Fruit fly (Drosophila melanogaster) whole organism, embryonic: ENCODE measurements around the gene f-cup.
A peak's percentile ranks its signal among the peaks of the same experiment; 100 is the strongest.

Source experiments
- Ada2b ChIP-seq: fragments of 200-800 bp; sonication (Bioruptor generic); IDR thresholded peaks from 2 replicates; pipeline ENCODE4 v1.3.6; 2022; ENCODE audit warnings: missing biosample characterization, missing genetic modification characterization
- Adf1 ChIP-seq: fragments of 200-800 bp; sonication (Bioruptor generic); IDR thresholded peaks from 2 replicates; pipeline ENCODE4 v1.3.6; 2022; ENCODE audit warnings: missing biosample characterization, missing genetic modification characterization
- Aef1 ChIP-seq: fragments of 200-800 bp; sonication (Bioruptor generic); IDR thresholded peaks from 3 replicates; pipeline ENCODE4 v1.3.6; 2022; ENCODE audit warnings: missing biosample characterization, missing genetic modification characterization
- Atf6 ChIP-seq: fragments of 200-800 bp; sonication (Bioruptor generic); IDR thresholded peaks from 2 replicates; pipeline ENCODE4 v1.3.6; 2022; ENCODE audit warnings: missing biosample characterization, missing genetic modification characterization
- B-H2 ChIP-seq: fragments of 200-800 bp; sonication (Bioruptor generic); optimal IDR thresholded peaks from 2 replicates; lab custom pipeline; 2018; ENCODE audit warnings: missing biosample characterization, mild to moderate bottlenecking, missing genetic modification characterization
- Blimp-1 ChIP-seq: fragments of 200-800 bp; sonication (Bioruptor generic); optimal IDR thresholded peaks from 3 replicates; lab custom pipeline; 2018; ENCODE audit warnings: missing biosample characterization, missing genetic modification characterization, mild to moderate bottlenecking, moderate library complexity, missing genetic modification reagents
- BtbVII ChIP-seq: fragments of 200-800 bp; sonication (Bioruptor generic); optimal IDR thresholded peaks from 3 replicates; lab custom pipeline; 2017; ENCODE audit warnings: missing biosample characterization, mild to moderate bottlenecking, missing genetic modification characterization
- CG10431 ChIP-seq: fragments of 200-800 bp; sonication (Bioruptor generic); optimal IDR thresholded peaks from 3 replicates; lab custom pipeline; 2018; ENCODE audit warnings: missing biosample characterization, mild to moderate bottlenecking, missing genetic modification characterization
- CG13624 ChIP-seq: fragments of 200-800 bp; sonication (Bioruptor generic); optimal IDR thresholded peaks from 2 replicates; lab custom pipeline; 2016; ENCODE audit warnings: missing biosample characterization, missing genetic modification characterization
- CG13894 ChIP-seq: fragments of 200-800 bp; sonication (Bioruptor generic); optimal IDR thresholded peaks from 3 replicates; lab custom pipeline; 2018; ENCODE audit warnings: missing biosample characterization, mild to moderate bottlenecking, missing genetic modification characterization, moderate library complexity
- CG1603 ChIP-seq: fragments of 200-800 bp; sonication (Bioruptor generic); optimal IDR thresholded peaks from 2 replicates; lab custom pipeline; 2019; ENCODE audit warnings: missing biosample characterization, mild to moderate bottlenecking, missing genetic modification characterization, moderate library complexity
- CG1647 ChIP-seq: fragments of 200-800 bp; sonication (Bioruptor generic); optimal IDR thresholded peaks from 3 replicates; lab custom pipeline; 2016; ENCODE audit warnings: missing biosample characterization, missing genetic modification characterization
- CG17912 ChIP-seq: fragments of 200-800 bp; sonication (Bioruptor generic); optimal IDR thresholded peaks from 2 replicates; lab custom pipeline; 2018; ENCODE audit warnings: missing biosample characterization, mild to moderate bottlenecking, missing genetic modification characterization
- CG30431 ChIP-seq: fragments of 200-800 bp; sonication (Bioruptor generic); optimal IDR thresholded peaks from 2 replicates; lab custom pipeline; 2017; ENCODE audit warnings: missing biosample characterization, missing genetic modification characterization
- CG3065 ChIP-seq: fragments of 200-800 bp; sonication (Bioruptor generic); optimal IDR thresholded peaks from 2 replicates; lab custom pipeline; 2016; ENCODE audit warnings: missing biosample characterization, missing genetic modification characterization
- CG31224 ChIP-seq: fragments of 200-800 bp; sonication (Bioruptor generic); IDR thresholded peaks from 2 replicates; pipeline ENCODE4 v1.3.6; 2022; ENCODE audit warnings: missing biosample characterization, missing genetic modification characterization
- CG3407 ChIP-seq: fragments of 200-800 bp; sonication (Bioruptor generic); optimal IDR thresholded peaks from 2 replicates; lab custom pipeline; 2018; ENCODE audit warnings: missing biosample characterization, mild to moderate bottlenecking, missing genetic modification characterization
- CG4707 ChIP-seq: fragments of 200-800 bp; sonication (Bioruptor generic); optimal IDR thresholded peaks from 2 replicates; lab custom pipeline; 2018; ENCODE audit warnings: missing biosample characterization, mild to moderate bottlenecking, missing genetic modification characterization, moderate library complexity
- CG7271 ChIP-seq: fragments of 200-800 bp; sonication (Bioruptor generic); optimal IDR thresholded peaks from 2 replicates; lab custom pipeline; 2018; ENCODE audit warnings: missing biosample characterization, mild to moderate bottlenecking, missing genetic modification characterization, moderate library complexity
- CG7372 ChIP-seq: fragments of 200-800 bp; sonication (Bioruptor generic); IDR thresholded peaks from 2 replicates; pipeline ENCODE4 v1.3.6; 2022; ENCODE audit warnings: missing biosample characterization, missing genetic modification characterization
- CG7928 ChIP-seq: fragments of 200-800 bp; sonication (Bioruptor generic); optimal IDR thresholded peaks from 2 replicates; lab custom pipeline; 2017; ENCODE audit warnings: missing biosample characterization, mild to moderate bottlenecking, missing genetic modification characterization
- CG7963 ChIP-seq: fragments of 200-800 bp; sonication (Bioruptor generic); IDR thresholded peaks from 3 replicates; pipeline ENCODE4 v1.3.6; 2022; ENCODE audit warnings: missing biosample characterization, missing genetic modification characterization; ENCODE audit not compliant: partially characterized antibody
- CG9609 ChIP-seq: fragments of 200-800 bp; sonication (Bioruptor generic); optimal IDR thresholded peaks from 3 replicates; lab custom pipeline; 2016; ENCODE audit warnings: missing biosample characterization, missing genetic modification characterization
- CG9876 ChIP-seq: fragments of 200-800 bp; sonication (Bioruptor generic); optimal IDR thresholded peaks from 2 replicates; lab custom pipeline; 2016; ENCODE audit warnings: missing biosample characterization, missing genetic modification characterization
- CG9932 ChIP-seq: fragments of 200-800 bp; sonication (Bioruptor generic); IDR thresholded peaks from 2 replicates; pipeline ENCODE4 v1.3.6; 2022; ENCODE audit warnings: missing biosample characterization, missing genetic modification characterization
- D19A ChIP-seq: fragments of 200-800 bp; optimal IDR thresholded peaks from 3 replicates; lab custom pipeline; 2019; ENCODE audit warnings: missing biosample characterization, mild to moderate bottlenecking, missing genetic modification characterization, moderate library complexity
- Dll ChIP-seq: fragments of 200-800 bp; sonication (Bioruptor generic); IDR thresholded peaks from 4 replicates; pipeline ENCODE4 v1.3.6; 2022; ENCODE audit warnings: missing biosample characterization, missing genetic modification characterization; ENCODE audit not compliant: partially characterized antibody
- HLH3B ChIP-seq: fragments of 200-800 bp; sonication (Bioruptor generic); IDR thresholded peaks from 2 replicates; pipeline ENCODE4 v1.3.6; 2022; ENCODE audit warnings: missing biosample characterization, missing genetic modification characterization
- Meics ChIP-seq: fragments of 200-800 bp; sonication (Bioruptor generic); optimal IDR thresholded peaks from 2 replicates; lab custom pipeline; 2017; ENCODE audit warnings: missing biosample characterization, mild to moderate bottlenecking, missing genetic modification characterization
- Myb ChIP-seq: fragments of 200-800 bp; sonication (Bioruptor generic); optimal IDR thresholded peaks from 2 replicates; lab custom pipeline; 2016; ENCODE audit warnings: missing biosample characterization, missing genetic modification characterization
- NC2β ChIP-seq: fragments of 200-800 bp; sonication (Bioruptor generic); optimal IDR thresholded peaks from 2 replicates; lab custom pipeline; 2016; ENCODE audit warnings: missing biosample characterization, missing genetic modification characterization
- NK7.1 ChIP-seq: fragments of 200-800 bp; sonication (Bioruptor generic); optimal IDR thresholded peaks from 3 replicates; lab custom pipeline; 2016; ENCODE audit warnings: missing biosample characterization, missing genetic modification characterization
- Pdp1 ChIP-seq, 2 experiments: fragments of 200-800 bp; sonication (Bioruptor generic); optimal IDR thresholded peaks; 3 replicates each; lab custom pipeline; 2016; ENCODE audit warnings: missing biosample characterization in 2 of 2, missing genetic modification characterization in 2 of 2, mild to moderate bottlenecking in 1 of 2, moderate library complexity in 1 of 2
- Usf ChIP-seq: fragments of 200-800 bp; sonication (Bioruptor generic); optimal IDR thresholded peaks from 2 replicates; lab custom pipeline; 2017; ENCODE audit warnings: missing genotype, missing biosample characterization, missing genetic modification characterization
- aop ChIP-seq: fragments of 200-800 bp; sonication (Bioruptor generic); IDR thresholded peaks from 2 replicates; pipeline ENCODE4 v1.3.6; 2022; ENCODE audit warnings: missing biosample characterization, missing genetic modification characterization
- cad ChIP-seq: fragments of >200 bp; optimal IDR thresholded peaks from 2 replicates; lab custom pipeline; 2017; ENCODE audit warnings: missing biosample characterization, missing genetic modification characterization
- ci ChIP-seq: fragments of 200-800 bp; sonication (Bioruptor generic); IDR thresholded peaks from 3 replicates; pipeline ENCODE4 v1.3.6; 2022; ENCODE audit warnings: missing biosample characterization, missing genetic modification characterization
- crp ChIP-seq, 2 experiments: fragments of 200-800 bp; sonication (Bioruptor generic); optimal IDR thresholded peaks; 2 replicates in 1 of 2; 3 replicates in 1 of 2; lab custom pipeline; 2017; ENCODE audit warnings: missing biosample characterization in 2 of 2, missing genetic modification characterization in 2 of 2, mild to moderate bottlenecking in 1 of 2, moderate library complexity in 1 of 2
- dati ChIP-seq: fragments of 200-800 bp; sonication (Bioruptor generic); IDR thresholded peaks from 2 replicates; pipeline ENCODE4 v1.3.6; 2022; ENCODE audit warnings: missing biosample characterization, missing genetic modification characterization
- gce ChIP-seq: fragments of 200-800 bp; sonication (Bioruptor generic); IDR thresholded peaks from 3 replicates; pipeline ENCODE4 v1.3.6; 2022; ENCODE audit warnings: missing biosample characterization, missing genetic modification characterization
- gem ChIP-seq: fragments of 200-800 bp; sonication (Bioruptor generic); optimal IDR thresholded peaks from 2 replicates; lab custom pipeline; 2019; ENCODE audit warnings: missing biosample characterization, mild to moderate bottlenecking, missing genetic modification characterization, moderate library complexity
- gsb ChIP-seq: fragments of 200-800 bp; sonication (Bioruptor generic); IDR thresholded peaks from 2 replicates; pipeline ENCODE4 v1.3.6; 2022; ENCODE audit warnings: missing biosample characterization, missing genetic modification characterization
- lov ChIP-seq, 2 experiments: fragments of 200-800 bp in 1 of 2; fragments of >200 bp in 1 of 2; sonication (Bioruptor generic) in 1 of 2; IDR thresholded peaks in 1 of 2; optimal IDR thresholded peaks in 1 of 2; 2 replicates in 1 of 2; 3 replicates in 1 of 2; pipeline versions ENCODE4 v1.3.6 to Lab custom; 2017 to 2022; ENCODE audit warnings: missing biosample characterization in 1 of 2, missing genetic modification characterization in 1 of 2
- mld ChIP-seq: fragments of 200-800 bp; sonication (Bioruptor generic); IDR thresholded peaks from 3 replicates; pipeline ENCODE4 v1.3.6; 2022; ENCODE audit warnings: missing biosample characterization, missing genetic modification characterization; ENCODE audit not compliant: partially characterized antibody
- odd ChIP-seq: fragments of 200-800 bp; sonication (Bioruptor generic); optimal IDR thresholded peaks from 2 replicates; lab custom pipeline; 2017; ENCODE audit warnings: missing biosample characterization, mild to moderate bottlenecking, missing genetic modification characterization
- slbo ChIP-seq: fragments of 200-800 bp; sonication (Bioruptor generic); IDR thresholded peaks from 2 replicates; pipeline ENCODE4 v1.3.6; 2022; ENCODE audit warnings: missing biosample characterization, missing genetic modification characterization
- stwl ChIP-seq: fragments of 200-800 bp; sonication (Bioruptor generic); optimal IDR thresholded peaks from 3 replicates; lab custom pipeline; 2018; ENCODE audit warnings: missing biosample characterization, mild to moderate bottlenecking, missing genetic modification characterization, moderate library complexity
- tin ChIP-seq: fragments of 200-800 bp; sonication (Bioruptor generic); optimal IDR thresholded peaks from 3 replicates; lab custom pipeline; 2016; ENCODE audit warnings: missing biosample characterization, missing genetic modification characterization
- ttk ChIP-seq: fragments of 200-800 bp; sonication (Bioruptor generic); IDR thresholded peaks from 2 replicates; pipeline ENCODE4 v2.1.2; 2022; ENCODE audit warnings: missing biosample characterization, missing genetic modification characterization
- unc-4 ChIP-seq: fragments of 200-800 bp; sonication (Bioruptor generic); IDR thresholded peaks from 2 replicates; pipeline ENCODE4 v1.3.6; 2022; ENCODE audit warnings: missing biosample characterization, missing genetic modification characterization; ENCODE audit not compliant: partially characterized antibody

Gene f-cup

DNA sequence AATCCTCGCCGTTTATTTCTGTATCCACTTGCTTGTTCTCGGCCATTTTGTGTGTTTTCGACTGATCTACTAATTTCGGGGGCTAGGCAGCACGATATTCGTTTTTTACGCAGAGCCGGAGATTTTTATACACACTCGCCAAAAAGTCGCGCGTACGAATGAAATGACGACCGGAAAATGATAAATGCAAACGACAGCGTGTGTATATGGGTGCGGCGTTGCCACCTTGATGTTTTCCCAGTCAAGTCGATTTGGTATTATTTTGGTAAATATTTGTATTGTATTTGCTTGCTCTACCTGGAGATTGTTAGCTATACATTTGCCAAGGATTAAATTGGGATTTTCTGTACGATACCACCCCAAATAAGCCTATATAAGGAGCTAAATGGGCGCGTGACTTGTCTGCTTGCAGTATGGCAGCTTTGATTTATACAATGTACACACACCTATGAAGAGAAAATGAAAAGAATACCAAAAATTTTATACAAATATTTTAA lies 54.7 kb downstream of the f-cup start, which contains the start of gene sqd (continued):
- TF ChIP-seq stwl (tag; lab: Kevin White, UChicago) (peak; percentile 70), B-H2 (GFP tag; lab: Kevin White, UChicago) (peak; percentile 51), CG1647 (GFP tag; lab: Kevin White, UChicago) (no peak), CG13894 (no peak), CG4707 (GFP tag; lab: Kevin White, UChicago) (peak; percentile 8), CG13624 (GFP tag; lab: Kevin White, UChicago) (peak; percentile 29), ttk (GFP tag; lab: Robert Waterston, UW) (no peak), CG3065 (no peak), unc-4 (GFP tag; lab: Robert Waterston, UW) (no peak), Atf6 (GFP tag; lab: Robert Waterston, UW) (peak; percentile 38; the same call in 1 of the 2 replicates), CG7271 (tag; lab: Kevin White, UChicago) (no peak), NC2β (GFP tag; lab: Kevin White, UChicago) (peak; percentile 69), aop (GFP tag; lab: Robert Waterston, UW) (no peak), odd (GFP tag; lab: Kevin White, UChicago) (peak; percentile 63), NK7.1 (GFP tag; lab: Kevin White, UChicago) (peak; percentile 5), CG31224 (GFP tag; lab: Robert Waterston, UW) (no peak), lov (optimal IDR thresholded peaks at IDR 0.05; lab: Kevin White, UChicago) (no peak), lov (GFP tag; IDR thresholded peaks at IDR 0.05; lab: Robert Waterston, UW) (no peak), Usf (GFP tag; lab: Kevin White, UChicago) (no peak), cad (GFP tag; lab: Kevin White, UChicago) (no peak), gem (tag; lab: Kevin White, UChicago) (peak; percentile 36), CG9876 (peak; percentile 51), CG3407 (GFP tag; lab: Kevin White, UChicago) (no peak), Pdp1 (GFP tag; optimal IDR thresholded peaks at IDR 0.05; lab: Kevin White, UChicago) (peak in 1 of 2 experiments; percentile 48), CG10431 (GFP tag; lab: Kevin White, UChicago) (no peak), Blimp-1 (no peak), CG7372 (peak; percentile 51; the same call in 1 of the 2 replicates), HLH3B (peak; percentile 13; the same call in 1 of the 2 replicates), BtbVII (peak; percentile 59), Adf1 (GFP tag; lab: Robert Waterston, UW) (no peak), gce (no peak), CG30431 (GFP tag; lab: Kevin White, UChicago) (no peak), CG9609 (GFP tag; lab: Kevin White, UChicago) (no peak), CG7963 (GFP tag; lab: Robert Waterston, UW) (no peak), Meics (GFP tag; lab: Kevin White, UChicago) (peak; percentile 68), CG17912 (GFP tag; lab: Kevin White, UChicago) (peak; percentile 22), slbo (GFP tag; lab: Robert Waterston, UW) (no peak; the same call in none of the 2 replicates), CG9932 (GFP tag; lab: Robert Waterston, UW) (no peak), Myb (GFP tag; lab: Kevin White, UChicago) (peak; percentile 39), mld (GFP tag; lab: Robert Waterston, UW) (no peak), crp (GFP tag; optimal IDR thresholded peaks at IDR 0.05; lab: Kevin White, UChicago) (no peak), Dll (GFP tag; lab: Robert Waterston, UW) (no peak), gsb (no peak), CG1603 (peak; percentile 83), ci (GFP tag; lab: Robert Waterston, UW) (peak; percentile 65; the same call in 1 of the 3 replicates), D19A (tag; lab: Kevin White, UChicago) (no peak), dati (GFP tag; lab: Robert Waterston, UW) (no peak), Aef1 (GFP tag; lab: Robert Waterston, UW) (no peak), CG7928 (GFP tag; lab: Kevin White, UChicago) (no peak), Ada2b (GFP tag; lab: Robert Waterston, UW) (no peak; the same call in 1 of the 2 replicates), tin (GFP tag; lab: Kevin White, UChicago) (peak; percentile 31)
